Fruit fly (Drosophila melanogaster): ENCODE results near the gene DIP-delta.
A peak's percentile ranks its signal among the peaks of the same experiment; 100 is the strongest.

DIP-delta gene

dm6 chr3L:5423577-5424202, at the start of gene DIP-delta:
Gene DIP-delta, plus strand, starts transcription at chr3L:5424109.
- TF ChIP-seq Nf-YC (tag; optimal IDR thresholded peaks at IDR 0.05) (peak; percentile 85), twi (tag; optimal IDR thresholded peaks at IDR 0.05) (no peak), Neu2 (GFP tag; optimal IDR thresholded peaks at IDR 0.05; ENCODE audit: borderline replicate concordance) (no peak), CHES-1-like (GFP tag; optimal IDR thresholded peaks at IDR 0.05) (no peak), CG11504 (tag; optimal IDR thresholded peaks at IDR 0.05) (no peak), cwo (GFP tag; optimal IDR thresholded peaks at IDR 0.05) (no peak), CG1647 (GFP tag; optimal IDR thresholded peaks at IDR 0.05) (no peak), Doc2 (GFP tag; IDR thresholded peaks at IDR 0.05) (no peak), CG14710 (tag; optimal IDR thresholded peaks at IDR 0.05) (no peak), Doc3 (GFP tag; IDR thresholded peaks at IDR 0.05; ENCODE audit: partially characterized antibody) (no peak), CG18262 (tag; optimal IDR thresholded peaks at IDR 0.05) (no peak), crp (GFP tag; optimal IDR thresholded peaks at IDR 0.05) (no peak), Optix (GFP tag; IDR thresholded peaks at IDR 0.05) (no peak), B-H1 (GFP tag; IDR thresholded peaks at IDR 0.05) (no peak), CG18599 (GFP tag; optimal IDR thresholded peaks at IDR 0.05) (no peak), Deaf1 (tag; optimal IDR thresholded peaks at IDR 0.05) (peak; percentile 96), Fer2 (tag; optimal IDR thresholded peaks at IDR 0.05) (no peak), ewg (GFP tag; optimal IDR thresholded peaks at IDR 0.05) (peak; percentile 41), Nf-YB (GFP tag; optimal IDR thresholded peaks at IDR 0.05) (peak; percentile 78), CG17612 (GFP tag; IDR thresholded peaks at IDR 0.05) (no peak), CG2202 (tag; optimal IDR thresholded peaks at IDR 0.05) (no peak), abd-A (tag; optimal IDR thresholded peaks at IDR 0.05) (peak; percentile 17), CG30020 (tag; optimal IDR thresholded peaks at IDR 0.05) (no peak), gem (tag; optimal IDR thresholded peaks at IDR 0.05) (no peak), Ravus (GFP tag; IDR thresholded peaks at IDR 0.05) (no peak), scrt (GFP tag; optimal IDR thresholded peaks at IDR 0.05) (no peak), kah (GFP tag; optimal IDR thresholded peaks at IDR 0.05) (no peak), CG12744 (GFP tag; optimal IDR thresholded peaks at IDR 0.05) (no peak), CG12071 (GFP tag; optimal IDR thresholded peaks at IDR 0.05) (no peak), CG3995 (GFP tag; optimal IDR thresholded peaks at IDR 0.05) (no peak), CG1602 (GFP tag; optimal IDR thresholded peaks at IDR 0.05) (no peak), CG10431 (GFP tag; optimal IDR thresholded peaks at IDR 0.05) (no peak), CG7271 (tag; optimal IDR thresholded peaks at IDR 0.05) (no peak), Sry-δ (GFP tag; optimal IDR thresholded peaks at IDR 0.05) (no peak), CG8924 (tag; optimal IDR thresholded peaks at IDR 0.05) (no peak), ato (GFP tag; IDR thresholded peaks at IDR 0.05; ENCODE audit: partially characterized antibody) (no peak), bbx (GFP tag; IDR thresholded peaks at IDR 0.05; ENCODE audit: partially characterized antibody) (no peak), zen2 (GFP tag; IDR thresholded peaks at IDR 0.05; ENCODE audit: partially characterized antibody) (no peak), ap (GFP tag; IDR thresholded peaks at IDR 0.05) (no peak)

- TF ChIP-seq kah (GFP tag; optimal IDR thresholded peaks at IDR 0.05), result no peak
- no peak for TF ChIP-seq Adf1 (GFP tag; IDR thresholded peaks at IDR 0.05)
- no peak for TF ChIP-seq CkIIα-i1 (GFP tag; IDR thresholded peaks at IDR 0.05)
- no peak for TF ChIP-seq ATbp (GFP tag; optimal IDR thresholded peaks at IDR 0.05)
- TF ChIP-seq MESR4 (GFP tag; optimal IDR thresholded peaks at IDR 0.05), result no peak
- no peak for TF ChIP-seq CG17568 (GFP tag; optimal IDR thresholded peaks at IDR 0.05)
- no peak for TF ChIP-seq D19A (tag; optimal IDR thresholded peaks at IDR 0.05)
- no peak for TF ChIP-seq ham (GFP tag; IDR thresholded peaks at IDR 0.05)
- TF ChIP-seq CG33557 (GFP tag; optimal IDR thresholded peaks at IDR 0.05), result no peak
- no peak for TF ChIP-seq cato (GFP tag; optimal IDR thresholded peaks at IDR 0.05; ENCODE audit: borderline replicate concordance)
- no peak for TF ChIP-seq Mrtf (GFP tag; IDR thresholded peaks at IDR 0.05)
- TF ChIP-seq gcm2 (GFP tag; optimal IDR thresholded peaks at IDR 0.05), result no peak
- no peak for TF ChIP-seq CG12659 (GFP tag; optimal IDR thresholded peaks at IDR 0.05)
- no peak for TF ChIP-seq jumu (GFP tag; optimal IDR thresholded peaks at IDR 0.05)
Measured at dm6 chr3L:5382721-5383120, 41.2 kb upstream of the DIP-delta start, which contains the start of gene Ir64a. Gene Ir64a, minus strand, starts transcription at chr3L:5382821.

Measured in whole organism, embryonic.